Fruit fly (Drosophila melanogaster): Measurements from ENCODE around the gene Mec2.

DNA sequence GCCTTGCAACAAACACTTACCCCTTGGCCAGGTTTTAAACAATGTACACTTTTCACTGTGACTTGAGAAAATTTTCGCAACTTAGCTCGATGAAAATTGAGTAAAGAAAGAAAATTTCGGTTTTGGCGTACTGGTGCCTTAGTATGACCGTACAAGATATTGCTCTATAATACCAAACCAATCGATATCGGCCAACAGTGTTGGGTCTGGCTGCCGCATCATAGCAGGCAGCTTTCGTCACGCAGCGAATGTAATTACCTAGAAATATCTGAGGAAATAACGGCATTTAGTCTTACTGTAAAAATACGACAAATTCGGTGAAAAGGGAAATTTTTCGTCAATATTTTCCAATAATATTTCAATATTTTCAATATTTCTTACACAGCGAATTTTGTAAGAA, 20.2 kb downstream of the Mec2 start, which contains the start of gene Ulp1:
- TF ChIP-seq ovo (GFP tag; optimal IDR thresholded peaks at IDR 0.05) (peak; percentile 77), CG7045 (GFP tag; optimal IDR thresholded peaks at IDR 0.05) (no peak), tj (GFP tag; optimal IDR thresholded peaks at IDR 0.05) (peak; percentile 31), CG1620 (GFP tag; optimal IDR thresholded peaks at IDR 0.05) (peak; percentile 48), CG12768 (GFP tag; optimal IDR thresholded peaks at IDR 0.05) (no peak), Mnt (GFP tag; optimal IDR thresholded peaks at IDR 0.05) (peak; percentile 4), pad (GFP tag; optimal IDR thresholded peaks at IDR 0.05) (peak; percentile 18), CG7101 (tag; optimal IDR thresholded peaks at IDR 0.05) (no peak), kay (GFP tag; ENCODE audit: borderline replicate concordance) (no peak), Clk (GFP tag; optimal IDR thresholded peaks at IDR 0.05) (no peak), cnc (optimal IDR thresholded peaks at IDR 0.05) (no peak), cic (GFP tag; optimal IDR thresholded peaks at IDR 0.05) (no peak)
